Worm (Caenorhabditis elegans) whole organism, L4 larva: ENCODE results near the gene F41E6.5.

Experiments used
- D1046.2 ChIP-seq: fragments of 200-800 bp; sonication (Bioruptor generic); IDR thresholded peaks from 2 replicates; pipeline ENCODE4 v1.3.6; 2022; ENCODE audit warnings: missing genetic modification characterization, missing compliant biosample characterization
- F10B5.3 ChIP-seq: sonication (generic microtip); optimal IDR thresholded peaks from 2 replicates; lab custom pipeline; 2016; ENCODE audit warnings: mild to moderate bottlenecking, missing genetic modification characterization, missing compliant biosample characterization
- F44E2.7 ChIP-seq: fragments of 200-800 bp; sonication (Bioruptor generic); IDR thresholded peaks from 2 replicates; pipeline ENCODE4 v2.1.2; 2022; ENCODE audit warnings: missing genetic modification characterization, missing compliant biosample characterization
- Y105C5A.15 ChIP-seq: fragments of 200-800 bp; sonication (Bioruptor generic); IDR thresholded peaks from 2 replicates; pipeline ENCODE4 v1.3.6; 2022; ENCODE audit warnings: missing genetic modification characterization, missing compliant biosample characterization
- Y48G9A.11 ChIP-seq: fragments of 200-800 bp; sonication (Bioruptor generic); IDR thresholded peaks from 2 replicates; pipeline ENCODE4 v1.3.6; 2022; ENCODE audit warnings: missing genetic modification reagents, missing genetic modification characterization, missing compliant biosample characterization
- Y75B8A.6 ChIP-seq: fragments of 200-800 bp; sonication (Bioruptor generic); IDR thresholded peaks from 2 replicates; pipeline ENCODE4 v1.3.6; 2022; ENCODE audit warnings: missing genetic modification reagents, missing genetic modification characterization, missing compliant biosample characterization
- arid-1 ChIP-seq: fragments of 200-800 bp; sonication (Bioruptor generic); conservative IDR thresholded peaks from 2 replicates; pipeline ENCODE4 v1.3.6; 2022; ENCODE audit warnings: missing genetic modification reagents, missing genetic modification characterization, missing compliant biosample characterization
- attf-4 ChIP-seq: sonication (generic microtip); optimal IDR thresholded peaks from 3 replicates; lab custom pipeline; 2017; ENCODE audit warnings: missing biosample characterization, missing genetic modification characterization
- ceh-44 ChIP-seq: fragments of 200-800 bp; sonication (Bioruptor generic); IDR thresholded peaks from 2 replicates; pipeline ENCODE4 v1.3.6; 2022; ENCODE audit warnings: missing genetic modification reagents, missing genetic modification characterization, missing compliant biosample characterization
- ceh-82 ChIP-seq: sonication (generic microtip); optimal IDR thresholded peaks from 2 replicates; lab custom pipeline; 2017; ENCODE audit warnings: missing biosample characterization, missing genetic modification characterization
- ces-1 ChIP-seq: fragments of 150-350 bp; sonication (generic microtip); optimal IDR thresholded peaks from 4 replicates; lab custom pipeline; 2014; ENCODE audit warnings: missing biosample characterization, missing genetic modification reagents, missing genetic modification characterization
- cey-2 ChIP-seq: sonication (generic microtip); optimal IDR thresholded peaks from 3 replicates; lab custom pipeline; 2017; ENCODE audit warnings: missing genetic modification characterization, mild to moderate bottlenecking, missing compliant biosample characterization, antibody characterized with exemption, borderline replicate concordance; ENCODE audit not compliant: insufficient read depth
- ctbp-1 ChIP-seq: fragments of 200-800 bp; sonication (Bioruptor generic); IDR thresholded peaks from 2 replicates; pipeline ENCODE4 v1.3.6; 2022; ENCODE audit warnings: missing genetic modification reagents, missing genetic modification characterization, missing compliant biosample characterization
- daf-16 ChIP-seq, 3 experiments: sonication (generic microtip); optimal IDR thresholded peaks; 2 replicates each; lab custom pipeline; 2016 to 2017; ENCODE audit warnings: missing genetic modification characterization in 3 of 3, missing genetic modification reagents in 3 of 3, mild to moderate bottlenecking in 2 of 3, missing compliant biosample characterization in 2 of 3, missing biosample characterization in 1 of 3, moderate library complexity in 1 of 3
- dmd-6 ChIP-seq: fragments of 200-800 bp; sonication (Bioruptor generic); IDR thresholded peaks from 2 replicates; pipeline ENCODE4 v1.3.6; 2022; ENCODE audit warnings: missing genetic modification reagents, missing genetic modification characterization, missing compliant biosample characterization
- dmd-8 ChIP-seq: fragments of 200-800 bp; sonication (Bioruptor generic); IDR thresholded peaks from 2 replicates; pipeline ENCODE4 v1.3.6; 2022; ENCODE audit warnings: missing genetic modification characterization, missing compliant biosample characterization
- dpl-1 ChIP-seq: fragments of 150-350 bp; optimal IDR thresholded peaks from 2 replicates; lab custom pipeline; 2014; ENCODE audit warnings: missing biosample characterization, missing genetic modification reagents, missing genetic modification characterization
- duxl-1 ChIP-seq: sonication (generic microtip); optimal IDR thresholded peaks from 2 replicates; lab custom pipeline; 2016; ENCODE audit warnings: mild to moderate bottlenecking, missing genetic modification characterization, moderate library complexity, missing compliant biosample characterization; ENCODE audit not compliant: poor library complexity
- dve-1 ChIP-seq: sonication (generic microtip); optimal IDR thresholded peaks from 2 replicates; lab custom pipeline; 2017; ENCODE audit warnings: antibody characterized with exemption, mild to moderate bottlenecking, missing genetic modification characterization, missing compliant biosample characterization; ENCODE audit not compliant: insufficient read depth
- fos-1 ChIP-seq: fragments of 150-350 bp; optimal IDR thresholded peaks from 2 replicates; lab custom pipeline; 2014; ENCODE audit warnings: missing biosample characterization, missing genetic modification characterization
- hif-1 ChIP-seq, 2 experiments: sonication (generic microtip); optimal IDR thresholded peaks; 2 replicates each; lab custom pipeline; 2016 to 2017; ENCODE audit warnings: missing compliant biosample characterization in 2 of 2, missing genetic modification characterization in 2 of 2, missing genetic modification reagents in 2 of 2, missing genotype in 2 of 2, mild to moderate bottlenecking in 1 of 2
- hlh-11 ChIP-seq: fragments of 200-800 bp; sonication (Bioruptor generic); optimal IDR thresholded peaks from 2 replicates; lab custom pipeline; 2018; ENCODE audit warnings: mild to moderate bottlenecking, missing genetic modification characterization, missing compliant biosample characterization
- hlh-30 ChIP-seq: sonication (generic microtip); optimal IDR thresholded peaks from 2 replicates; lab custom pipeline; 2017; ENCODE audit warnings: antibody characterized with exemption, mild to moderate bottlenecking, missing genetic modification characterization, missing compliant biosample characterization; ENCODE audit not compliant: insufficient read depth
- jun-1 ChIP-seq: fragments of 150-350 bp; optimal IDR thresholded peaks from 2 replicates; lab custom pipeline; 2014; ENCODE audit warnings: missing biosample characterization, missing genetic modification reagents, missing genetic modification characterization
- lin-13 ChIP-seq: fragments of 150-350 bp; optimal IDR thresholded peaks from 2 replicates; lab custom pipeline; 2014; ENCODE audit warnings: missing biosample characterization, missing genetic modification reagents, missing genetic modification characterization
- lin-39 ChIP-seq: fragments of 150-350 bp; optimal IDR thresholded peaks from 2 replicates; lab custom pipeline; 2014; ENCODE audit warnings: missing biosample characterization, missing genetic modification reagents, missing genetic modification characterization
- madf-9 ChIP-seq: fragments of 200-800 bp; sonication (Bioruptor generic); conservative IDR thresholded peaks from 2 replicates; pipeline ENCODE4 v1.3.6; 2022; ENCODE audit warnings: missing genetic modification reagents, missing genetic modification characterization, missing compliant biosample characterization
- mdl-1 ChIP-seq, 2 experiments: fragments of 150-350 bp in 1 of 2; sonication (generic microtip) in 1 of 2; optimal IDR thresholded peaks; 2 replicates each; lab custom pipeline; 2014 to 2017; ENCODE audit warnings: missing biosample characterization in 2 of 2, missing genetic modification characterization in 2 of 2
- mdt-29 ChIP-seq: fragments of 200-800 bp; sonication (Bioruptor generic); IDR thresholded peaks from 2 replicates; pipeline ENCODE4 v1.3.6; 2022; ENCODE audit warnings: missing genetic modification reagents, missing genetic modification characterization, missing compliant biosample characterization
- mxl-3 ChIP-seq: fragments of 200-800 bp; sonication (Bioruptor generic); optimal IDR thresholded peaks from 2 replicates; lab custom pipeline; 2018; ENCODE audit warnings: mild to moderate bottlenecking, missing genetic modification characterization, missing compliant biosample characterization
- nhr-11 ChIP-seq: fragments of 150-350 bp; optimal IDR thresholded peaks from 2 replicates; lab custom pipeline; 2014; ENCODE audit warnings: missing biosample characterization, missing genetic modification characterization
- nhr-237 ChIP-seq: sonication (generic microtip); optimal IDR thresholded peaks from 2 replicates; lab custom pipeline; 2017; ENCODE audit warnings: missing biosample characterization, missing genetic modification characterization
- nhr-25 ChIP-seq: sonication (generic microtip); optimal IDR thresholded peaks from 2 replicates; lab custom pipeline; 2017; ENCODE audit warnings: missing genetic modification characterization, mild to moderate bottlenecking, missing compliant biosample characterization, antibody characterized with exemption, moderate library complexity, borderline replicate concordance; ENCODE audit not compliant: insufficient read depth
- nhr-28 ChIP-seq: fragments of 150-350 bp; optimal IDR thresholded peaks from 2 replicates; lab custom pipeline; 2014; ENCODE audit warnings: missing biosample characterization, missing genetic modification characterization
- nhr-6 ChIP-seq: fragments of 150-350 bp; optimal IDR thresholded peaks from 2 replicates; lab custom pipeline; 2014; ENCODE audit warnings: missing biosample characterization, missing genetic modification characterization
- nhr-77 ChIP-seq: fragments of 150-350 bp; optimal IDR thresholded peaks from 2 replicates; lab custom pipeline; 2014; ENCODE audit warnings: missing biosample characterization, missing genetic modification characterization
- pqm-1 ChIP-seq: sonication (generic microtip); optimal IDR thresholded peaks from 2 replicates; lab custom pipeline; 2017; ENCODE audit warnings: missing biosample characterization, missing genetic modification characterization
- skn-1 ChIP-seq: fragments of 150-350 bp; optimal IDR thresholded peaks from 2 replicates; lab custom pipeline; 2014; ENCODE audit warnings: missing biosample characterization, missing genetic modification characterization
- snpc-4 ChIP-seq: fragments of 150-350 bp; optimal IDR thresholded peaks from 2 replicates; lab custom pipeline; 2014; ENCODE audit warnings: missing biosample characterization, missing genetic modification characterization
- spr-1 ChIP-seq: sonication (generic microtip); optimal IDR thresholded peaks from 2 replicates; lab custom pipeline; 2016; ENCODE audit warnings: mild to moderate bottlenecking, missing genetic modification characterization, missing compliant biosample characterization
- unc-39 ChIP-seq: sonication (generic microtip); optimal IDR thresholded peaks from 2 replicates; lab custom pipeline; 2017; ENCODE audit warnings: missing biosample characterization, missing genetic modification characterization
- unc-62 ChIP-seq, 3 experiments: fragments of 150-350 bp in 1 of 3; sonication (generic microtip); optimal IDR thresholded peaks in 2 of 3; peaks in 1 of 3; 1 replicate in 1 of 3; 2 replicates in 2 of 3; lab custom pipeline; 2014 to 2017; ENCODE audit warnings: missing biosample characterization in 3 of 3, missing genetic modification characterization in 3 of 3, missing genetic modification reagents in 3 of 3, missing genotype in 1 of 3
- vab-7 ChIP-seq: fragments of 200-800 bp; sonication (Bioruptor generic); IDR thresholded peaks from 2 replicates; pipeline ENCODE4 v1.3.6; 2022; ENCODE audit warnings: missing genetic modification reagents, missing genetic modification characterization, missing compliant biosample characterization
- zfp-3 ChIP-seq: fragments of 200-800 bp; sonication (Bioruptor generic); conservative IDR thresholded peaks from 2 replicates; pipeline ENCODE4 v1.3.6; 2022; ENCODE audit warnings: missing genetic modification reagents, missing genetic modification characterization, missing compliant biosample characterization
- ztf-11 ChIP-seq: fragments of 150-350 bp; optimal IDR thresholded peaks from 2 replicates; lab custom pipeline; 2014; ENCODE audit warnings: missing biosample characterization, missing genetic modification characterization

F41E6.5 gene

DNA sequence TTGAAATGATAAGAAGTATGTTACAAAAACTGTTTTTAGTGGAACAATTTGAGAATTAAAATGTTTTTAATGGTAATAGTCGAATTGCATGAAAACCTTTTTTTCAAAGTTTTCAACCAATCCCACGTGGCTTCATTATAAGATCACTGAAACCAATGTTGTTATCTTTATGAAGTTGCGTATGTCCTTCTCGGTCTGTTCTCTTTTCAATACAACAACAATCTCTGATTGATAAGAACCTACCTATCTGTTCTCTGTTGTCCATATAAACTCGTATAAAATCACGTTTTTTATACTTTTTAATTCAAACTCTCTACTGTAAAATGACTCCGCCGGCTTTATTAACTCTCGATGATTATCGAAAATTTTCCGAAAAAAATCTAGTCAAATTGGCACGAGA, at the start of gene F41E6.5:
F41E6.5 (plus strand) TSS at position 209 of the 400 bp plus-strand sequence.
- TF ChIP-seq dmd-8 (GFP tag; lab: Robert Waterston, UW): no peak
- peak; percentile 66 for TF ChIP-seq hlh-11 (tag; lab: Kevin White, UChicago)
- no peak for TF ChIP-seq ctbp-1 (GFP tag; lab: Robert Waterston, UW)
- peak; percentile 74 for TF ChIP-seq nhr-28
- TF ChIP-seq dmd-6 (GFP tag; lab: Robert Waterston, UW): peak; percentile 65
- no peak for TF ChIP-seq daf-16 (GFP tag; optimal IDR thresholded peaks at IDR 0.05; lab: Kevin White, UChicago)
- TF ChIP-seq daf-16 (tag; optimal IDR thresholded peaks at IDR 0.05; lab: Kevin White, UChicago): peak; percentile 90
- no peak for TF ChIP-seq ztf-11
- TF ChIP-seq dve-1 (tag; lab: Kevin White, UChicago): peak; percentile 73
- no peak for TF ChIP-seq lin-39 (tag; lab: Kevin White, UChicago)
- no peak for TF ChIP-seq ceh-44 (GFP tag; lab: Robert Waterston, UW)
- peak; percentile 59 for TF ChIP-seq nhr-77 (tag; lab: Kevin White, UChicago)
- TF ChIP-seq dpl-1 (GFP tag; lab: Kevin White, UChicago): no peak
- peak; percentile 63 for TF ChIP-seq mxl-3
- peak in 1 of 2 experiments; percentile 79 for TF ChIP-seq mdl-1 (tag; optimal IDR thresholded peaks at IDR 0.05; lab: Kevin White, UChicago)
- peak; percentile 48 for TF ChIP-seq hlh-30 (tag; lab: Kevin White, UChicago)
- TF ChIP-seq pqm-1 (tag; lab: Kevin White, UChicago): peak; percentile 54
- peak in 1 of 2 experiments; percentile 18 for TF ChIP-seq hif-1 (tag; optimal IDR thresholded peaks at IDR 0.05; lab: Kevin White, UChicago)
- TF ChIP-seq nhr-237 (tag; lab: Kevin White, UChicago): no peak
- no peak for TF ChIP-seq Y75B8A.6 (GFP tag; lab: Robert Waterston, UW)
- TF ChIP-seq, all 104 proteins: peak for 11

DNA sequence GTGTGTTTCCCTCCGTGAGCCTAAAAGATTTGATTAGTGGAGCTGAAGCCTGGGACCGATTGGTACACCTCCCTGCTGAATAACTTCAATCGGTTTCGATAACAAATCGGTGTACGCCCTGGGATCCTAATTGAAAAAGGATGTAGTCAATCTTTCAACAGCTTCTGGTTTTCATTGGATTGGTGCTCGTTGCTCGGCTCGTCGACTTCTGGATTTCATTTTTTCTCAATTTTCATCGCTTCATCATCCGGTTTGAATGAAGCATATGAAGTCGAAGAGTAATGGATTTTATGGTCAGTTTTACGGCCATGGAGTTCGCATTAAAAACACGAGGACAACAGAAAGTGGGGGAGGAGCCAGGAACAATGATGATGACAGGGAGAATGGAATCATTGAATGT, 47.3 kb upstream of the F41E6.5 start:
- TF ChIP-seq attf-4 (no peak), ctbp-1 (GFP tag; lab: Robert Waterston, UW) (no peak), lin-13 (no peak), jun-1 (tag; lab: Kevin White, UChicago) (no peak), arid-1 (no peak), ceh-44 (GFP tag; lab: Robert Waterston, UW) (no peak), snpc-4 (tag; lab: Kevin White, UChicago) (no peak), madf-9 (no peak), vab-7 (GFP tag; lab: Robert Waterston, UW) (no peak), mdt-29 (GFP tag; lab: Robert Waterston, UW) (no peak), ceh-82 (no peak), unc-62 (GFP tag; optimal IDR thresholded peaks at IDR 0.05 in 1 of 2; lab: Kevin White, UChicago) (no peak), unc-62 (tag; optimal IDR thresholded peaks at IDR 0.05; lab: Kevin White, UChicago) (no peak), cey-2 (tag; lab: Kevin White, UChicago) (no peak), skn-1 (tag; lab: Kevin White, UChicago) (no peak), duxl-1 (tag; lab: Kevin White, UChicago) (no peak), zfp-3 (GFP tag; lab: Robert Waterston, UW) (no peak), nhr-77 (tag; lab: Kevin White, UChicago) (no peak)

DNA sequence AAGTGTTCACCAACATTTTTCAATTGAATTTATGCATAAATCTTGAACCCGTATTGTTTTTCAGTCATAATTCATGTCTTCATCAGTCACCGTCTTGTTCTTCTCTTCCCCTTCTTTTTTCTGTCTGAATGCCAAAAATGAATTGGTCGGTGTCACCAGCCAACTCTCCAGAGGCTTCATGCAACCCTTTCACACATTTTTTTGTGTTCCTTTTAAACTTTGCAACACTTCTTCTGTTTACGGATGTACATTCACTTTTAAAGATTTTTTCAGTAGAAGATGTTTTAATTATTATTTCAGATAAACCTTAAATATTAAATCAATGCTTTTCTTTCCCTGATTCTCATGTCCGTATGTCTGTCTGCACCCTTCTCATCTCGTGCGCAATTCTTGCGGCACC, 42.4 kb upstream of the F41E6.5 start, which contains the start of gene acr-16:
acr-16 (plus strand) TSS at position 301 of the 400 bp plus-strand sequence.
- TF ChIP-seq ces-1 (no peak), nhr-6 (tag; lab: Kevin White, UChicago) (no peak), nhr-25 (no peak), Y105C5A.15 (GFP tag; lab: Robert Waterston, UW) (no peak), ceh-44 (GFP tag; lab: Robert Waterston, UW) (no peak), nhr-11 (tag; lab: Kevin White, UChicago) (no peak), ctbp-1 (GFP tag; lab: Robert Waterston, UW) (no peak), spr-1 (tag; lab: Kevin White, UChicago) (no peak), unc-39 (tag; lab: Kevin White, UChicago) (no peak), F10B5.3 (tag; lab: Kevin White, UChicago) (no peak), Y48G9A.11 (no peak), F44E2.7 (no peak), hlh-30 (tag; lab: Kevin White, UChicago) (no peak), D1046.2 (GFP tag; lab: Robert Waterston, UW) (no peak), fos-1 (tag; lab: Kevin White, UChicago) (no peak)
